Worm (Caenorhabditis elegans) whole organism, midembryonic: ENCODE results near the gene F57B7.2.

Experiments used
- flt-1 ChIP-seq: fragments of 200-800 bp; sonication (Bioruptor generic); IDR thresholded peaks from 2 replicates; pipeline ENCODE4 v1.3.6; 2022; ENCODE audit warnings: missing genetic modification characterization, missing compliant biosample characterization
- med-1 ChIP-seq: sonication (generic microtip); optimal IDR thresholded peaks from 2 replicates; lab custom pipeline; 2017; ENCODE audit warnings: missing genetic modification characterization, mild to moderate bottlenecking, missing compliant biosample characterization, antibody characterized with exemption, missing genetic modification reagents; ENCODE audit not compliant: insufficient read depth

DNA sequence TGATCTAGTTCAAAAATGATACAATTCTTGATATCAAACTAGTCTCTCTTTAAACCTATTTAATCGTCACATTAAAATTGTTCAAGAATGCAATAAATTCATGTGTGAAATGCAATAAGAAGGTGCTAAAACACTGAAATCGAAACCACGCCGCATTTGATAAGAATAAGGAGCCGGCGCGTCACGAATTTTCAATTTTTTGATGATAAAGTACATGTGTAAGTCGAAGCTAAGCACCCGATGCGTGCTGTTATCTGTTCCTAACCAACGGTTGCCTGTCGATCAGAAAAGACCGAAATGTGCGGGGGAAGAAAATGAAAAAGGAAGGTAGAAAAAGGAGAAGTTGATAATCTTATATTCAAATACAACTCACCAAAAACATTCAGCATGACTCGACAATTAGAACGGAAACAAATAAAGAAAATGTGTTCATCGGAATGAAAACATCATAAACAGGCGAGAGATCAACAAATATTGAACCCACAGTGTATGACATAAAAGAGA is 26.9 kb upstream of the F57B7.2 start, which contains the start of gene aat-6:
- TF ChIP-seq med-1 (no peak), flt-1 (GFP tag; lab: Robert Waterston, UW) (no peak)
